Worm (Caenorhabditis elegans) whole organism, L4/young adult: ENCODE data around the gene srsx-26.

Experiments used
- W03F9.2 ChIP-seq: fragments of 150-350 bp; optimal IDR thresholded peaks from 2 replicates; lab custom pipeline; 2014; ENCODE audit warnings: missing biosample characterization, missing genetic modification characterization
- dao-5 ChIP-seq: sonication (generic microtip); optimal IDR thresholded peaks from 2 replicates; lab custom pipeline; 2016; ENCODE audit warnings: missing genotype, missing genetic modification characterization, moderate library complexity, missing compliant biosample characterization
- him-1 ChIP-seq: sonication (generic microtip); optimal IDR thresholded peaks from 2 replicates; lab custom pipeline; 2016; ENCODE audit warnings: missing genotype, missing genetic modification reagents, missing genetic modification characterization, missing compliant biosample characterization

ce11 chrV:10120898-10121297 lies 27.6 kb upstream of the srsx-26 start, which contains the start of gene srxa-18:
- TF ChIP-seq him-1 (tag; lab: Kevin White, UChicago), result no peak
- TF ChIP-seq dao-5, result no peak
- no peak for TF ChIP-seq W03F9.2 (tag; lab: Kevin White, UChicago)
